Worm (Caenorhabditis elegans): Measurements from ENCODE around the gene clu-1.

clu-1 gene

DNA sequence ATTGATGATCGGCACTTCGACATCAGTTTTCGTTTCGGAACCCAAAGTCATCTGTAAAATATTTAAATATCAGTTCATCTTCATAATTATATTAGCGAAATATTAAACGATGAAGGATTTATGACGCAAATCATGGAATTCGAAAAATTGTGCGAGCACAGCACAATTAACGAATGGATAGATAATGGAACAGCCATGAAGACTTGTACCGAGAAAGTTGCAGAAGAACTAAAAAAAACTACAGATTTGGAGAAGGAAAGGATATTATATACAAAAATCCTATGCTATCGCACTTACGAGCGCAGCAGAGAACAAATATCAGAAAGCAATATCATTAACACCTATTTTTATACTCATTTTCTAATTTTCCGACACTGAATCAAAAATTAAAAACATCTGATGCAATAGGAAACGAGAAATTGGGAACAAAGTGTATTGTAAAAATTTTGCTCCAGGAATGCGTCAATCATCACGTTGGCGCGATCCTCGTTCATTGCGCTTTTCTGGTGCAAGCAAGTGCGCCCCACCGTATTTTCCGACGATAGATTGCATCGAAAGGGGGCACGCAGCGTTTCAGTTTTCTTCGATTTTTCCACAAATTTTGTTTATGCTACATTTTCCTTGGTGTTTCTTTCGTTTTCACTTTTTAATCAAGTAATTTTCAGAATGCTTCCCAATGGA is at the start of gene clu-1, which contains the start of gene prp-40 (continued):
- TF ChIP-seq die-1 (tag; optimal IDR thresholded peaks at IDR 0.05) (no peak), mcd-1 (GFP tag; IDR thresholded peaks at IDR 0.05) (peak; percentile 95), madf-6 (GFP tag; IDR thresholded peaks at IDR 0.05) (peak; percentile 79), ztf-22 (GFP tag; optimal IDR thresholded peaks at IDR 0.05) (no peak), tlf-1 (GFP tag; optimal IDR thresholded peaks at IDR 0.05) (peak; percentile 69), cebp-1 (GFP tag; IDR thresholded peaks at IDR 0.05) (no peak), cebp-1 (tag; optimal IDR thresholded peaks at IDR 0.05) (peak; percentile 78), C06A6.2 (GFP tag; conservative IDR thresholded peaks at IDR 0.05) (peak; percentile 54; the same call in 1 of the 2 replicates), bed-2 (GFP tag; IDR thresholded peaks at IDR 0.05) (no peak), ztf-25 (GFP tag; IDR thresholded peaks at IDR 0.05) (no peak), cebp-2 (GFP tag; IDR thresholded peaks at IDR 0.05) (no peak), snpc-1.1 (tag; optimal IDR thresholded peaks at IDR 0.05; ENCODE audit: insufficient read depth) (peak; percentile 3), ceh-27 (GFP tag; optimal IDR thresholded peaks at IDR 0.05) (peak; percentile 85), lin-35 (GFP tag; optimal IDR thresholded peaks at IDR 0.05) (peak in 2 of 3 experiments; percentile 28 to 83), nhr-27 (tag; optimal IDR thresholded peaks at IDR 0.05) (no peak), ztf-6 (GFP tag; IDR thresholded peaks at IDR 0.05) (no peak), bed-1 (GFP tag; IDR thresholded peaks at IDR 0.05) (no peak), F10E7.11 (tag; optimal IDR thresholded peaks at IDR 0.05) (no peak), attf-6 (GFP tag; IDR thresholded peaks at IDR 0.05) (no peak), ztf-28 (GFP tag; IDR thresholded peaks at IDR 0.05) (no peak), egl-18 (GFP tag; IDR thresholded peaks at IDR 0.05) (no peak), ama-1 (optimal IDR thresholded peaks at IDR 0.05) (no peak), ama-1 (GFP tag; optimal IDR thresholded peaks at IDR 0.05) (no peak), nhr-179 (tag; optimal IDR thresholded peaks at IDR 0.05) (no peak), ceh-40 (GFP tag; IDR thresholded peaks at IDR 0.05) (no peak), lir-1 (GFP tag; conservative IDR thresholded peaks at IDR 0.05) (no peak; the same call in 1 of the 2 replicates), atf-7 (tag; optimal IDR thresholded peaks at IDR 0.05) (peak; percentile 39), F52B5.7 (tag; optimal IDR thresholded peaks at IDR 0.05) (no peak), tbp1 (GFP tag; optimal IDR thresholded peaks at IDR 0.05) (peak; percentile 58), repo-1 (tag; optimal IDR thresholded peaks at IDR 0.05) (peak; percentile 44), Y67H2A.10 (GFP tag; conservative IDR thresholded peaks at IDR 0.05) (no peak), dpl-1 (GFP tag; optimal IDR thresholded peaks at IDR 0.05) (peak; percentile 39), fkh-3 (tag; optimal IDR thresholded peaks at IDR 0.05) (no peak), chd-7 (tag; optimal IDR thresholded peaks at IDR 0.05) (no peak), B0035.1 (tag; optimal IDR thresholded peaks at IDR 0.05) (no peak), pbrm-1 (GFP tag; IDR thresholded peaks at IDR 0.05) (peak; percentile 87), ets-4 (GFP tag; optimal IDR thresholded peaks at IDR 0.05) (no peak), hlh-26 (GFP tag; conservative IDR thresholded peaks at IDR 0.05) (no peak), K12H6.12 (tag; optimal IDR thresholded peaks at IDR 0.05) (peak; percentile 70), hrde-1 (tag; optimal IDR thresholded peaks at IDR 0.05; ENCODE audit: borderline replicate concordance) (no peak), sdz-38 (tag; optimal IDR thresholded peaks at IDR 0.05) (no peak), madf-3 (GFP tag; IDR thresholded peaks at IDR 0.05) (no peak), mel-28 (tag; optimal IDR thresholded peaks at IDR 0.05; ENCODE audit: borderline replicate concordance) (no peak), snpc-4 (GFP tag; optimal IDR thresholded peaks at IDR 0.05) (no peak), snpc-4 (tag; optimal IDR thresholded peaks at IDR 0.05) (peak; percentile 64 to 77 (median 70)), zfh-2 (GFP tag; conservative IDR thresholded peaks at IDR 0.05) (no peak; the same call in 1 of the 2 replicates), somi-1 (GFP tag; optimal IDR thresholded peaks at IDR 0.05) (no peak), aptf-2 (GFP tag; conservative IDR thresholded peaks at IDR 0.05) (no peak), nhr-120 (GFP tag; IDR thresholded peaks at IDR 0.05) (no peak)

Data from whole organism, young adult.